Fruit fly (Drosophila melanogaster): Measurements from ENCODE around the gene CG6885.

dm6 chr3L:18757079-18757815 is 13.0 kb downstream of the CG6885 start:
- TF ChIP-seq Dfd (GFP tag; optimal IDR thresholded peaks at IDR 0.05): no peak
- no peak for TF ChIP-seq CG7786 (GFP tag; optimal IDR thresholded peaks at IDR 0.05)
- TF ChIP-seq Sry-β (GFP tag; optimal IDR thresholded peaks at IDR 0.05): no peak
- no peak for TF ChIP-seq Side (GFP tag; optimal IDR thresholded peaks at IDR 0.05)
- TF ChIP-seq CG4404 (GFP tag; IDR thresholded peaks at IDR 0.05): no peak
- TF ChIP-seq Ravus (GFP tag; IDR thresholded peaks at IDR 0.05): no peak
- TF ChIP-seq CG8388 (GFP tag; optimal IDR thresholded peaks at IDR 0.05): no peak
- TF ChIP-seq CG1792 (GFP tag; optimal IDR thresholded peaks at IDR 0.05): no peak
- no peak for TF ChIP-seq zfh1 (GFP tag; IDR thresholded peaks at IDR 0.05)

Data from whole organism, embryonic.